Worm (Caenorhabditis elegans): ENCODE measurements around the gene F11G11.15.
"Not testable (repeated sequence)": the region's sequence is repeated elsewhere in the genome, so short reads cannot be mapped to it uniquely, and the experiment has no call there.

Gene F11G11.15

ce11 chrII:4874335-4874861 is at the start of gene F11G11.15:
Gene F11G11.15, plus strand, starts transcription at chrII:4874845.
- TF ChIP-seq blmp-1 (tag; optimal IDR thresholded peaks at IDR 0.05; ENCODE audit: insufficient read depth) (peak; percentile 63), R02D3.7 (tag; optimal IDR thresholded peaks at IDR 0.05) (no peak), nhr-25 (tag; optimal IDR thresholded peaks at IDR 0.05) (peak; percentile 40), mab-5 (tag; optimal IDR thresholded peaks at IDR 0.05) (no peak), nhr-21 (tag; optimal IDR thresholded peaks at IDR 0.05) (peak; percentile 32)

ce11 chrII:4825133-4825532 is 49.5 kb upstream of the F11G11.15 start, which contains the start of the genes C33F10.8 and msp-40:
Gene C33F10.8, minus strand, starts transcription at chrII:4825233.
Gene msp-40, plus strand, starts transcription at chrII:4825414.
- not testable (repeated sequence) for TF ChIP-seq ama-1 (optimal IDR thresholded peaks at IDR 0.05); aly-2 (tag; optimal IDR thresholded peaks at IDR 0.05); lin-11 (tag; optimal IDR thresholded peaks at IDR 0.05)

ce11 chrII:4827734-4828609 is 46.7 kb upstream of the F11G11.15 start, which contains the start of the genes fbxb-88 and tbck-1:
Gene fbxb-88, minus strand, starts transcription at chrII:4827884.
Gene tbck-1, plus strand, starts transcription at chrII:4828559.
- TF ChIP-seq C34F6.9 (tag; optimal IDR thresholded peaks at IDR 0.05) (peak; percentile 56), crh-2 (tag; optimal IDR thresholded peaks at IDR 0.05) (peak; percentile 63), ZK546.5 (tag; optimal IDR thresholded peaks at IDR 0.05) (no peak), nhr-237 (tag; optimal IDR thresholded peaks at IDR 0.05) (no peak), mab-5 (tag; optimal IDR thresholded peaks at IDR 0.05) (no peak), mbf-1 (tag; optimal IDR thresholded peaks at IDR 0.05) (no peak), nhr-25 (tag; optimal IDR thresholded peaks at IDR 0.05) (no peak), nhr-129 (tag; optimal IDR thresholded peaks at IDR 0.05) (no peak), snpc-4 (tag; optimal IDR thresholded peaks at IDR 0.05) (peak; percentile 54), lsy-2 (tag; optimal IDR thresholded peaks at IDR 0.05) (peak in 1 of 2 experiments; percentile 26), lin-39 (tag; optimal IDR thresholded peaks at IDR 0.05) (no peak), fos-1 (tag; optimal IDR thresholded peaks at IDR 0.05) (no peak), egl-27 (tag; optimal IDR thresholded peaks at IDR 0.05) (no peak), gmeb-1 (tag; optimal IDR thresholded peaks at IDR 0.05) (peak; percentile 97), skn-1 (tag; optimal IDR thresholded peaks at IDR 0.05) (no peak), lin-11 (tag; optimal IDR thresholded peaks at IDR 0.05) (no peak), ceh-82 (tag; optimal IDR thresholded peaks at IDR 0.05) (no peak), peb-1 (tag; optimal IDR thresholded peaks at IDR 0.05) (no peak), nhr-11 (tag; optimal IDR thresholded peaks at IDR 0.05) (no peak), sma-3 (GFP tag; optimal IDR thresholded peaks at IDR 0.05) (no peak), nhr-21 (tag; optimal IDR thresholded peaks at IDR 0.05) (no peak), unc-55 (GFP tag; optimal IDR thresholded peaks at IDR 0.05) (peak; percentile 82), unc-39 (tag; optimal IDR thresholded peaks at IDR 0.05) (no peak), ztf-11 (tag; optimal IDR thresholded peaks at IDR 0.05) (no peak)

- TF ChIP-seq lin-39 (tag; optimal IDR thresholded peaks at IDR 0.05) (no peak), nhr-23 (tag; optimal IDR thresholded peaks at IDR 0.05) (no peak), ZK546.5 (tag; optimal IDR thresholded peaks at IDR 0.05) (no peak), gmeb-1 (tag; optimal IDR thresholded peaks at IDR 0.05) (no peak), nhr-21 (tag; optimal IDR thresholded peaks at IDR 0.05) (no peak), peb-1 (tag; optimal IDR thresholded peaks at IDR 0.05) (no peak), ztf-11 (tag; optimal IDR thresholded peaks at IDR 0.05) (no peak), mbf-1 (tag; optimal IDR thresholded peaks at IDR 0.05) (no peak), snpc-4 (tag; optimal IDR thresholded peaks at IDR 0.05) (no peak), zag-1 (tag; optimal IDR thresholded peaks at IDR 0.05) (no peak), sma-9 (GFP tag; optimal IDR thresholded peaks at IDR 0.05) (no peak), sma-9 (tag; optimal IDR thresholded peaks at IDR 0.05) (no peak), mdl-1 (tag; optimal IDR thresholded peaks at IDR 0.05) (no peak), egl-27 (tag; optimal IDR thresholded peaks at IDR 0.05) (no peak), crh-2 (tag; optimal IDR thresholded peaks at IDR 0.05) (no peak), mab-5 (tag; optimal IDR thresholded peaks at IDR 0.05) (no peak), aly-2 (tag; optimal IDR thresholded peaks at IDR 0.05) (no peak), lin-13 (GFP tag; optimal IDR thresholded peaks at IDR 0.05) (no peak), elt-3 (tag; optimal IDR thresholded peaks at IDR 0.05) (no peak), elt-1 (tag; optimal IDR thresholded peaks at IDR 0.05) (no peak)
Observed at ce11 chrII:4834761-4835160, 39.9 kb upstream of the F11G11.15 start, which contains the start of the genes C33F10.11 and C33F10.1. Gene C33F10.11, minus strand, starts transcription at chrII:4834861. Gene C33F10.1, plus strand, starts transcription at chrII:4835023.
